Worm (Caenorhabditis elegans) whole organism, midembryonic: ENCODE data around the gene npr-22.

Experiments
- T22C8.4 ChIP-seq: fragments of 200-800 bp; sonication (Bioruptor generic); IDR thresholded peaks from 2 replicates; pipeline ENCODE4 v1.3.6; 2022; ENCODE audit warnings: missing genetic modification characterization, missing compliant biosample characterization
- cog-1 ChIP-seq: sonication (generic microtip); optimal IDR thresholded peaks from 2 replicates; lab custom pipeline; 2016; ENCODE audit warnings: missing genetic modification characterization, missing compliant biosample characterization
- flt-1 ChIP-seq: fragments of 200-800 bp; sonication (Bioruptor generic); IDR thresholded peaks from 2 replicates; pipeline ENCODE4 v1.3.6; 2022; ENCODE audit warnings: missing genetic modification characterization, missing compliant biosample characterization
- klf-2 ChIP-seq: fragments of 200-800 bp; sonication (Bioruptor generic); conservative IDR thresholded peaks from 2 replicates; pipeline ENCODE4 v1.3.6; 2022; ENCODE audit warnings: missing genetic modification reagents, missing genetic modification characterization, missing compliant biosample characterization
- med-1 ChIP-seq: sonication (generic microtip); optimal IDR thresholded peaks from 2 replicates; lab custom pipeline; 2017; ENCODE audit warnings: missing genetic modification characterization, mild to moderate bottlenecking, missing compliant biosample characterization, antibody characterized with exemption, missing genetic modification reagents; ENCODE audit not compliant: insufficient read depth
- ref-1 ChIP-seq: fragments of 200-800 bp; sonication (Bioruptor generic); conservative IDR thresholded peaks from 2 replicates; pipeline ENCODE4 v1.3.6; 2022; ENCODE audit warnings: missing genetic modification reagents, missing genetic modification characterization, missing compliant biosample characterization
- tab-1 ChIP-seq: fragments of 200-800 bp; sonication (Bioruptor generic); IDR thresholded peaks from 2 replicates; pipeline ENCODE4 v1.3.6; 2022; ENCODE audit warnings: missing genetic modification characterization, missing compliant biosample characterization
- ztf-23 ChIP-seq: fragments of 200-800 bp; sonication (Bioruptor generic); IDR thresholded peaks from 2 replicates; pipeline ENCODE4 v1.3.6; 2022; ENCODE audit warnings: missing genetic modification reagents, missing genetic modification characterization, missing compliant biosample characterization
- ztf-29 ChIP-seq: fragments of 200-800 bp; sonication (Bioruptor generic); IDR thresholded peaks from 2 replicates; pipeline ENCODE4 v1.3.6; 2022; ENCODE audit warnings: missing genetic modification reagents, missing genetic modification characterization, missing compliant biosample characterization

npr-22 gene

ce11 chrIV:8571138-8571537, 11.9 kb downstream of the npr-22 start, which contains the start of gene Y59H11AM.1:
Gene Y59H11AM.1 (plus strand): TSS chrIV:8571438.
- TF ChIP-seq med-1 (GFP tag; lab: Kevin White, UChicago) (no peak), ztf-23 (no peak), T22C8.4 (GFP tag; lab: Robert Waterston, UW) (no peak), ztf-29 (no peak), tab-1 (GFP tag; lab: Robert Waterston, UW) (no peak), flt-1 (no peak), klf-2 (GFP tag; lab: Robert Waterston, UW) (no peak), cog-1 (tag; lab: Kevin White, UChicago) (no peak), ref-1 (GFP tag; lab: Robert Waterston, UW) (no peak)

ce11 chrIV:8585076-8586033, 26.1 kb downstream of the npr-22 start, which contains the start of gene catp-7:
Gene catp-7 (plus strand): TSS chrIV:8585983.
- TF ChIP-seq tab-1 (GFP tag; lab: Robert Waterston, UW): no peak

ce11 chrIV:8587057-8587456, 27.8 kb downstream of the npr-22 start:
- TF ChIP-seq flt-1 (no peak), T22C8.4 (GFP tag; lab: Robert Waterston, UW) (no peak), cog-1 (tag; lab: Kevin White, UChicago) (no peak), ztf-23 (no peak), med-1 (GFP tag; lab: Kevin White, UChicago) (no peak), tab-1 (GFP tag; lab: Robert Waterston, UW) (no peak), klf-2 (GFP tag; lab: Robert Waterston, UW) (no peak), ref-1 (GFP tag; lab: Robert Waterston, UW) (no peak), ztf-29 (no peak)

ce11 chrIV:8587605-8588004, 28.4 kb downstream of the npr-22 start:
- TF ChIP-seq ztf-29 (no peak), cog-1 (tag; lab: Kevin White, UChicago) (no peak), klf-2 (GFP tag; lab: Robert Waterston, UW) (no peak)

DNA sequence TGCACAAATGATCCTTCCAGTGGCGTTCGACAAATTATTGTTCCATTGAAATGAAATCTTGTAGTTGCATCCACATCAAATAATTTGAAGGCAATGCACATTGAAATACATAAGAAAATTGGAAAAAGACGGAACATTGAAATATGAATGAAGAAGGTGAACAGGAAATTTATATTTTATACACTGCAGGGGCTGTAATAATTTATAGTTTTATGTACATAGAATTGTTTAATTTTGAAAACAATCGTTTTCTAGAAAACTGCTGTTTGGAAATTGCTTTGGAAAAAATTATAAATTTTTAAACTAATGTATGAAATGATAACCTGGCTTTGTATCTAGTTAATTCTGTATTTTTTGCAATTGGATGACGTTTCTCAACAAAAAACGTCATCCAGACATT, 36.1 kb downstream of the npr-22 start, which contains the start of gene Y59H11AR.3:
Y59H11AR.3 (minus strand) TSS at position 101 of the 400 bp plus-strand sequence.
- no peak for TF ChIP-seq ztf-23
- no peak for TF ChIP-seq ref-1 (GFP tag; lab: Robert Waterston, UW)
- no peak for TF ChIP-seq ztf-29
- no peak for TF ChIP-seq tab-1 (GFP tag; lab: Robert Waterston, UW)
- no peak for TF ChIP-seq flt-1
- TF ChIP-seq med-1 (GFP tag; lab: Kevin White, UChicago): no peak
- no peak for TF ChIP-seq T22C8.4 (GFP tag; lab: Robert Waterston, UW)
- TF ChIP-seq cog-1 (tag; lab: Kevin White, UChicago): no peak
- TF ChIP-seq klf-2 (GFP tag; lab: Robert Waterston, UW): no peak

- TF ChIP-seq klf-2 (GFP tag; lab: Robert Waterston, UW): no peak
- no peak for TF ChIP-seq T22C8.4 (GFP tag; lab: Robert Waterston, UW)
- no peak for TF ChIP-seq ztf-23
Measured at ce11 chrIV:8595767-8596166, 36.5 kb downstream of the npr-22 start, which contains the start of gene clec-181. Gene clec-181 (plus strand): TSS chrIV:8596067.

DNA sequence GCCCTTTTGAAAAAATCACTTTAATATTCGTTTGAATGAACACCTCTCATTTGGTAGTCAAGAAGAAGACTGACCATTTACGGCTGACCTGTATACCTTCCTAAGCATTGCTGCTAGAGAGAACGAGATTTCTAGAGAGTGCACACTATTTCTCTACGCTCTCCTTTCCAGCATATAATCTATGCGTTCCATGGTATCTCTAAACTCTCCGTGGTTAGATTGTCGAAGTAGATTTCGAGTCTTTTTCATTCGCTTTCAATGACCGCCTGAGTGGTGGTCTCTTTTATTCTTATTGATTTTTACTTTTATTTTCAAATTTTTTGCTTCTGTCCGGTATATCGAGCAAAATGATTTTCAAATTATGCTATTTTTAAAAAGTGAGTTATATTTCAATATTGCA, 38.3 kb downstream of the npr-22 start:
- TF ChIP-seq T22C8.4 (GFP tag; lab: Robert Waterston, UW) (no peak), tab-1 (GFP tag; lab: Robert Waterston, UW) (no peak), ref-1 (GFP tag; lab: Robert Waterston, UW) (no peak), flt-1 (no peak), ztf-29 (no peak), med-1 (GFP tag; lab: Kevin White, UChicago) (no peak)

DNA sequence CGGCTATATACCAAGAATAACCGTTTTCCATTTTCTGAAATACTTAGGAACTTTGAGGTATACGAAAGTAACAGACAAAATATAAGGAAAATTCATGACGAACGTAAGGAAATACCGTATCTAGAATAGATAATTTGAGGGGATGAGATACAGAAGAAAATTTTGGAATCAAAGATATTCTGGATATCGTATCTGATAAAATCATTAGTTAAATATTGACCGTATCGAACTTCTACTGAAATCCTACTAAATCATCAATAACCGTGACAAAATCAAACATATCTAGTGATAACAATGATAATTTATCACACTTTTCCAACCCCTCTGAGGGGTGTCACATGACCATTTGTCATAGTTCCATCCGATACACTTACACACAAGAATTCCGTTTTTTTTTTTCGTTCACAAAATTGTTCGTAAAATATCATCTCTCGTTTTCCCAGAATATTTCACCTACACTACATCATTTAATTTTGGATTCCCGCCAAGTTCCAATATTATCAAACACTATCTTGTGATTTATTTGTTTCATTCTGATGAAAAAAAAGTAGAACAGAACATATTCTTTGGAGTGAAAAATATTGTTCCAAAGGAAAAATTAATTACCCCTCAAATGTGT, 41.6 kb downstream of the npr-22 start, which contains the start of gene Y59H11AR.4:
Y59H11AR.4 (minus strand) TSS at position 51 of the 619 bp plus-strand sequence.
- TF ChIP-seq ref-1 (GFP tag; lab: Robert Waterston, UW): no peak
- TF ChIP-seq med-1 (GFP tag; lab: Kevin White, UChicago): no peak
- TF ChIP-seq cog-1 (tag; lab: Kevin White, UChicago): no peak

- TF ChIP-seq ztf-23 (no peak), T22C8.4 (GFP tag; lab: Robert Waterston, UW) (no peak), ztf-29 (no peak), flt-1 (no peak), med-1 (GFP tag; lab: Kevin White, UChicago) (no peak), tab-1 (GFP tag; lab: Robert Waterston, UW) (no peak), klf-2 (GFP tag; lab: Robert Waterston, UW) (no peak), ref-1 (GFP tag; lab: Robert Waterston, UW) (no peak), cog-1 (tag; lab: Kevin White, UChicago) (no peak)
Measured at ce11 chrIV:8602877-8603276, 43.6 kb downstream of the npr-22 start, which contains the start of gene Y59H11AR.10. Gene Y59H11AR.10 (plus strand): TSS chrIV:8603177.

ce11 chrIV:8605217-8605616, 46.0 kb downstream of the npr-22 start:
- TF ChIP-seq ztf-29: no peak
